Worm (Caenorhabditis elegans) whole organism, late embryonic: ENCODE data around the gene chpf-1.

Experiments
- C38D4.7 ChIP-seq: fragments of 200-800 bp; sonication (Bioruptor generic); optimal IDR thresholded peaks from 2 replicates; lab custom pipeline; 2018; ENCODE audit warnings: mild to moderate bottlenecking, missing genetic modification characterization, moderate library complexity, missing compliant biosample characterization
- F13H6.1 ChIP-seq: sonication (generic microtip); optimal IDR thresholded peaks from 2 replicates; lab custom pipeline; 2016; ENCODE audit warnings: missing genetic modification characterization, missing compliant biosample characterization
- K09A11.1 ChIP-seq: sonication (generic microtip); optimal IDR thresholded peaks from 2 replicates; lab custom pipeline; 2017; ENCODE audit warnings: antibody characterized with exemption, mild to moderate bottlenecking, missing genetic modification characterization, missing compliant biosample characterization; ENCODE audit not compliant: insufficient read depth
- T23F11.4 ChIP-seq: fragments of 200-800 bp; sonication (Bioruptor generic); optimal IDR thresholded peaks from 2 replicates; lab custom pipeline; 2018; ENCODE audit warnings: mild to moderate bottlenecking, missing genetic modification characterization, missing compliant biosample characterization
- ahr-1 ChIP-seq: sonication (generic microtip); optimal IDR thresholded peaks from 2 replicates; lab custom pipeline; 2016; ENCODE audit warnings: missing genetic modification characterization, missing compliant biosample characterization
- ceh-18 ChIP-seq: sonication (generic microtip); optimal IDR thresholded peaks from 2 replicates; lab custom pipeline; 2016; ENCODE audit warnings: missing genetic modification characterization, missing compliant biosample characterization
- ceh-19 ChIP-seq: fragments of 200-800 bp; sonication (Bioruptor generic); optimal IDR thresholded peaks from 2 replicates; lab custom pipeline; 2018; ENCODE audit warnings: mild to moderate bottlenecking, missing genetic modification characterization, missing compliant biosample characterization
- ceh-45 ChIP-seq: fragments of 200-800 bp; sonication (Bioruptor generic); IDR thresholded peaks from 2 replicates; pipeline ENCODE4 v1.3.6; 2022; ENCODE audit warnings: missing genetic modification reagents, missing genetic modification characterization, missing compliant biosample characterization
- ceh-6 ChIP-seq: fragments of 200-800 bp; sonication (Bioruptor generic); optimal IDR thresholded peaks from 2 replicates; lab custom pipeline; 2018; ENCODE audit warnings: mild to moderate bottlenecking, missing genetic modification characterization, missing compliant biosample characterization
- dmd-4 ChIP-seq: sonication (generic microtip); optimal IDR thresholded peaks from 2 replicates; lab custom pipeline; 2016; ENCODE audit warnings: borderline replicate concordance, missing genetic modification characterization, missing compliant biosample characterization
- elt-4 ChIP-seq: sonication (generic microtip); optimal IDR thresholded peaks from 2 replicates; lab custom pipeline; 2016; ENCODE audit warnings: missing genetic modification characterization, missing compliant biosample characterization
- ets-4 ChIP-seq: sonication (generic microtip); optimal IDR thresholded peaks from 2 replicates; lab custom pipeline; 2016; ENCODE audit warnings: missing genetic modification characterization, missing compliant biosample characterization
- fkh-6 ChIP-seq: sonication (generic microtip); optimal IDR thresholded peaks from 2 replicates; lab custom pipeline; 2016; ENCODE audit warnings: missing genetic modification characterization, missing compliant biosample characterization
- gmeb-2 ChIP-seq: sonication (generic microtip); optimal IDR thresholded peaks from 2 replicates; lab custom pipeline; 2016; ENCODE audit warnings: missing genetic modification characterization, inconsistent platforms, missing compliant biosample characterization
- hlh-30 ChIP-seq: sonication (generic microtip); optimal IDR thresholded peaks from 2 replicates; lab custom pipeline; 2017; ENCODE audit warnings: antibody characterized with exemption, missing genetic modification characterization, missing compliant biosample characterization; ENCODE audit not compliant: insufficient read depth
- hlh-8 ChIP-seq: sonication (generic microtip); optimal IDR thresholded peaks from 2 replicates; lab custom pipeline; 2016; ENCODE audit warnings: missing genotype, missing genetic modification characterization, missing compliant biosample characterization
- lim-6 ChIP-seq: sonication (generic microtip); optimal IDR thresholded peaks from 2 replicates; lab custom pipeline; 2016; ENCODE audit warnings: missing genetic modification characterization, missing compliant biosample characterization
- lin-11 ChIP-seq: fragments of 200-800 bp; sonication (Bioruptor generic); optimal IDR thresholded peaks from 2 replicates; lab custom pipeline; 2018; ENCODE audit warnings: mild to moderate bottlenecking, missing genetic modification characterization, missing compliant biosample characterization
- madf-2 ChIP-seq: sonication (generic microtip); optimal IDR thresholded peaks from 2 replicates; lab custom pipeline; 2017; ENCODE audit warnings: missing genetic modification characterization, missing compliant biosample characterization
- mec-3 ChIP-seq: sonication (generic microtip); optimal IDR thresholded peaks from 2 replicates; lab custom pipeline; 2016; ENCODE audit warnings: borderline replicate concordance, missing genetic modification characterization, missing compliant biosample characterization
- nhr-11 ChIP-seq: fragments of 150-350 bp; optimal IDR thresholded peaks from 2 replicates; lab custom pipeline; 2014; ENCODE audit warnings: missing biosample characterization, missing genetic modification characterization
- nhr-232 ChIP-seq: sonication (generic microtip); optimal IDR thresholded peaks from 2 replicates; lab custom pipeline; 2016; ENCODE audit warnings: missing genetic modification characterization, missing compliant biosample characterization
- npax-4 ChIP-seq: sonication (generic microtip); optimal IDR thresholded peaks from 2 replicates; lab custom pipeline; 2016; ENCODE audit warnings: missing genetic modification characterization, missing compliant biosample characterization
- odd-2 ChIP-seq: sonication (generic microtip); optimal IDR thresholded peaks from 2 replicates; lab custom pipeline; 2017; ENCODE audit warnings: antibody characterized with exemption, mild to moderate bottlenecking, missing genetic modification characterization, missing compliant biosample characterization
- pat-9 ChIP-seq: fragments of 200-800 bp; sonication (Bioruptor generic); optimal IDR thresholded peaks from 2 replicates; lab custom pipeline; 2018; ENCODE audit warnings: mild to moderate bottlenecking, missing genetic modification characterization, moderate library complexity, missing compliant biosample characterization
- pax-1 ChIP-seq: fragments of 150-350 bp; optimal IDR thresholded peaks from 2 replicates; lab custom pipeline; 2014; ENCODE audit warnings: missing biosample characterization, missing genetic modification characterization
- pha-2 ChIP-seq: sonication (generic microtip); optimal IDR thresholded peaks from 2 replicates; lab custom pipeline; 2017; ENCODE audit warnings: mild to moderate bottlenecking, missing genetic modification characterization, missing compliant biosample characterization
- pros-1 ChIP-seq: fragments of 150-350 bp; optimal IDR thresholded peaks from 2 replicates; lab custom pipeline; 2014; ENCODE audit warnings: missing biosample characterization, missing genetic modification reagents, missing genetic modification characterization
- rnt-1 ChIP-seq: sonication (generic microtip); optimal IDR thresholded peaks from 2 replicates; lab custom pipeline; 2016; ENCODE audit warnings: missing genetic modification characterization, missing compliant biosample characterization
- sdc-2 ChIP-seq: sonication (generic microtip); optimal IDR thresholded peaks from 2 replicates; lab custom pipeline; 2016; ENCODE audit warnings: missing genotype, missing genetic modification characterization, missing compliant biosample characterization
- sox-4 ChIP-seq: sonication (generic microtip); optimal IDR thresholded peaks from 2 replicates; lab custom pipeline; 2017; ENCODE audit warnings: mild to moderate bottlenecking, missing genetic modification characterization, inconsistent platforms, missing compliant biosample characterization
- tbx-2 ChIP-seq: sonication (generic microtip); optimal IDR thresholded peaks from 2 replicates; lab custom pipeline; 2016; ENCODE audit warnings: missing genetic modification characterization, missing compliant biosample characterization
- tbx-7 ChIP-seq: sonication (generic microtip); optimal IDR thresholded peaks from 2 replicates; lab custom pipeline; 2016; ENCODE audit warnings: missing genotype, missing genetic modification characterization, missing compliant biosample characterization
- unc-42 ChIP-seq: sonication (generic microtip); optimal IDR thresholded peaks from 2 replicates; lab custom pipeline; 2016; ENCODE audit warnings: missing genotype, missing genetic modification characterization, missing compliant biosample characterization
- zip-5 ChIP-seq: sonication (generic microtip); optimal IDR thresholded peaks from 2 replicates; lab custom pipeline; 2016; ENCODE audit warnings: missing genetic modification characterization, missing compliant biosample characterization
- ztf-16 ChIP-seq: sonication (generic microtip); optimal IDR thresholded peaks from 2 replicates; lab custom pipeline; 2017; ENCODE audit warnings: missing genetic modification characterization, missing compliant biosample characterization

Gene chpf-1

DNA sequence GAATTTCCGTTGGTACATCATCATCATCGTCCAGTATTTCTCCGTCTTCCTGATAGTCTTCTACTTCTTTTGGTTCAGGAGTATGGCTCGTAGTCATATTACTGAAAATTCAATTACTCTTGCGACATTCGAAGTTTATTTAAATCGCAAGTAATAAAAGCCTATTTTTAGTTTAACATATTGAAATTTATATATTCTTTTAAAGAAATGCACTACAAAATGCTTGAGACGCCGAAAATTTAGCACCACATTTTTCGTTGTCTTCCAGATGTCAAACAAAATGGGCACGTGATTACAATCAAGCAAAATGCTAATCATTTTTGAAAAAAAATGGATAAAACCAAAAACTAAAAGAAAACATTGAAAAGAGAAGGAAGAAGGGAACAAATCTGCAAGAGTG, 8.7 kb upstream of the chpf-1 start, which contains the start of gene zhit-3:
Gene zhit-3, minus strand, starts transcription at position 101 of the 400 bp plus-strand sequence.
- no peak for TF ChIP-seq nhr-232 (tag; lab: Kevin White, UChicago)
- TF ChIP-seq T23F11.4 (GFP tag; lab: Kevin White, UChicago), result no peak
- TF ChIP-seq nhr-11 (tag; lab: Kevin White, UChicago), result no peak
- no peak for TF ChIP-seq tbx-2 (tag; lab: Kevin White, UChicago)
- TF ChIP-seq K09A11.1 (tag; lab: Kevin White, UChicago), result no peak
- no peak for TF ChIP-seq pax-1
- TF ChIP-seq ceh-6 (GFP tag; lab: Kevin White, UChicago), result no peak
- TF ChIP-seq odd-2 (tag; lab: Kevin White, UChicago), result no peak
- no peak for TF ChIP-seq zip-5 (tag; lab: Kevin White, UChicago)

DNA sequence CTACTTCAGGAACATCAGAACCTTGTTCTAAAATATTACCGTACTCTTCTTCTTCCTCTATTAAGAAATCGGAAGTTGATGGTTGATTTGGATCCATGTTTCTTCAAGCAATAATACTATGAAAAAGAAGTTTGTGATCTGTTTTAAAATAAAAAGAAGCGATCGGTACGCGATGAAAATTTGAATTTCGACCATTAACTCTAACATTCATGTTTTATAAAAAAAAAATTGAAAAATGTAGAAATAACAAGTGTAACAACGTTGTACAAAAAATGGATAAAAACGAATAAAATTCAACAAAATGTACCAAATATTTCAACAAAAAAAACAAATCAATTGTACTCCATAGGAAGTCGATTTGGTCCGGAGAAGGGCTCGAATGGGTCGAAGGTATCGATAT, 7.0 kb upstream of the chpf-1 start, which contains the start of gene tftc-3:
Gene tftc-3, minus strand, starts transcription at position 101 of the 400 bp plus-strand sequence.
- TF ChIP-seq elt-4, result no peak
- no peak for TF ChIP-seq tbx-7 (tag; lab: Kevin White, UChicago)
- TF ChIP-seq ceh-45 (GFP tag; lab: Robert Waterston, UW), result no peak
- TF ChIP-seq npax-4, result no peak
- no peak for TF ChIP-seq pat-9 (tag; lab: Kevin White, UChicago)
- no peak for TF ChIP-seq lin-11 (tag; lab: Kevin White, UChicago)
- TF ChIP-seq sox-4 (tag; lab: Kevin White, UChicago), result no peak
- TF ChIP-seq nhr-11 (tag; lab: Kevin White, UChicago), result no peak
- no peak for TF ChIP-seq mec-3 (tag; lab: Kevin White, UChicago)
- TF ChIP-seq hlh-8 (tag; lab: Kevin White, UChicago), result no peak
- TF ChIP-seq pha-2 (tag; lab: Kevin White, UChicago), result no peak
- no peak for TF ChIP-seq rnt-1 (tag; lab: Kevin White, UChicago)
- no peak for TF ChIP-seq ceh-6 (GFP tag; lab: Kevin White, UChicago)
- no peak for TF ChIP-seq ets-4

DNA sequence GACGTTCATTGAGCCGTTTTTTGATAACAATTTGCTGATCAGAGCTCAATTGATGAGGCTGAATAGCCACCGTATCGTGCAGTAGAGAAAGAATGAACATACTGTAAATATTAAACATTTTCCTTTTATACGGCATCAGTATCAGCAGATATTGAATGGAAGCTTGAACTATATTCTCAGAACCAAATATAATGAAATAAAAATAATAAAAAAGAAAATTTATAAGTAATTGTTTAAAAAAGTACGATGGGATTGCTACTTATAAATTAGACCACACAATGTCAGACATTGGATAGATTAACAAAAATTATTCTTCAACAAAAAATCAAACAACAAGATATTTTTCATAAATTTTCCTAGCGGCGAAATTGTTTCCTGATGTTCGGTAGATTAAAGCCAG, 3.2 kb upstream of the chpf-1 start, which contains the start of gene rpc-25:
Gene rpc-25, minus strand, starts transcription at position 101 of the 400 bp plus-strand sequence.
- no peak for TF ChIP-seq unc-42 (tag; lab: Kevin White, UChicago)
- TF ChIP-seq F13H6.1 (tag; lab: Kevin White, UChicago), result no peak
- no peak for TF ChIP-seq sox-4 (tag; lab: Kevin White, UChicago)
- TF ChIP-seq sdc-2 (tag; lab: Kevin White, UChicago), result no peak
- no peak for TF ChIP-seq ztf-16 (tag; lab: Kevin White, UChicago)
- no peak for TF ChIP-seq ceh-18
- no peak for TF ChIP-seq pros-1 (tag; lab: Kevin White, UChicago)
- no peak for TF ChIP-seq tbx-7 (tag; lab: Kevin White, UChicago)
- no peak for TF ChIP-seq rnt-1 (tag; lab: Kevin White, UChicago)
- TF ChIP-seq lim-6 (tag; lab: Kevin White, UChicago), result no peak
- no peak for TF ChIP-seq fkh-6 (tag; lab: Kevin White, UChicago)
- TF ChIP-seq pha-2 (tag; lab: Kevin White, UChicago), result no peak
- TF ChIP-seq gmeb-2 (tag; lab: Kevin White, UChicago), result no peak
- TF ChIP-seq npax-4, result no peak
- no peak for TF ChIP-seq ceh-19 (GFP tag; lab: Kevin White, UChicago)
- no peak for TF ChIP-seq dmd-4 (tag; lab: Kevin White, UChicago)
- TF ChIP-seq pax-1, result no peak
- no peak for TF ChIP-seq nhr-232 (tag; lab: Kevin White, UChicago)
- no peak for TF ChIP-seq madf-2 (tag; lab: Kevin White, UChicago)
- TF ChIP-seq hlh-8 (tag; lab: Kevin White, UChicago), result no peak
- TF ChIP-seq, all 69 proteins: peak for 0

DNA sequence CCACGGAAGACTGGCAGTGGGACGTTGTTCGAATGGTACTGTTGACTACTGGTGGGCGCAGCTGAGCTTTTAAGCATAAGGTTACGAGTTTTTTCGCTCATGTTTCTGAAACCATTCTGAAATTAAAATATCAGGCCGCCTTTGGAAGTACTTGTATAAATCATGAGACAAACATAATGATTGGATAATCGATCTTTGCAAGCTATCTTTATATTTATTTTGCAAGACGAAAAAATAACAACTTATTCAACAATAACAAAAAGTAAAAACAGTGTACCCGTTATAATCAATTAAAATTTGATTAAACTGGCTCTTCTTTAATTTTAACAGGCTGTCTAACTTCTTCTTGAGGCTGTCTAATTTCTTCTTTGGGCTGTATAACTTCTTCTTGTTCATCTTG, 2.2 kb upstream of the chpf-1 start, which contains the start of gene ZK856.16:
Gene ZK856.16, minus strand, starts transcription at position 101 of the 400 bp plus-strand sequence.
- no peak for TF ChIP-seq ceh-19 (GFP tag; lab: Kevin White, UChicago)
- no peak for TF ChIP-seq hlh-8 (tag; lab: Kevin White, UChicago)
- TF ChIP-seq madf-2 (tag; lab: Kevin White, UChicago), result no peak
- no peak for TF ChIP-seq ahr-1 (tag; lab: Kevin White, UChicago)
- no peak for TF ChIP-seq tbx-7 (tag; lab: Kevin White, UChicago)
- TF ChIP-seq C38D4.7 (GFP tag; lab: Kevin White, UChicago), result no peak
- no peak for TF ChIP-seq lin-11 (tag; lab: Kevin White, UChicago)
- TF ChIP-seq hlh-30 (tag; lab: Kevin White, UChicago), result no peak
- TF ChIP-seq nhr-232 (tag; lab: Kevin White, UChicago), result no peak
- TF ChIP-seq, all 69 proteins: peak for 0
